Fruit fly (Drosophila melanogaster): ENCODE results near the gene Rab18.

Gene Rab18

DNA sequence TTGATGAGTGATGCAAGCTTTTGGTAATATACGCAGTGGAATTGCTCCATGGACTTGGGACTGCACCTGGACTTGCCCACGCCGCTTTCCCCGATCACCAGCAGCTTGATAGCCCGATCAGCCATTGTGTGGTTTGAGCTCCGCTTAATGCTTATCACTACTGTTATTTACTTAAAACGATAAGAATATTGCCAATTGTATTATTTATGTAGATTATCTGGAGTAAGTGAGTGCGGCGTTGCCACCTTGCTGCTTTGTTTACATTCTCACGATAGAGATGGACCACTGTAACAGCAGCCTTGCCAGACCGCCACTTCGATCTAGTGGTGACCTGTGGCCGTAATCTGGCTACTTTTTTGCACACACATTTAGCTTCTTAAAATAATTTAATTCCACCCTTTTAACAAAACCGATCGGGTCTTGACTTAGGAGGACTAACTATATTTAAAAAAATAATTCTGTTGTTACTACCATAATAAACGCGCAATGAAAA is at the start of gene Rab18:
Gene Rab18 (minus strand): TSS at position 276 of the 493 bp plus-strand sequence.
- TF ChIP-seq CG17801 (GFP tag; optimal IDR thresholded peaks at IDR 0.05; ENCODE audit: partially characterized antibody): no peak

DNA sequence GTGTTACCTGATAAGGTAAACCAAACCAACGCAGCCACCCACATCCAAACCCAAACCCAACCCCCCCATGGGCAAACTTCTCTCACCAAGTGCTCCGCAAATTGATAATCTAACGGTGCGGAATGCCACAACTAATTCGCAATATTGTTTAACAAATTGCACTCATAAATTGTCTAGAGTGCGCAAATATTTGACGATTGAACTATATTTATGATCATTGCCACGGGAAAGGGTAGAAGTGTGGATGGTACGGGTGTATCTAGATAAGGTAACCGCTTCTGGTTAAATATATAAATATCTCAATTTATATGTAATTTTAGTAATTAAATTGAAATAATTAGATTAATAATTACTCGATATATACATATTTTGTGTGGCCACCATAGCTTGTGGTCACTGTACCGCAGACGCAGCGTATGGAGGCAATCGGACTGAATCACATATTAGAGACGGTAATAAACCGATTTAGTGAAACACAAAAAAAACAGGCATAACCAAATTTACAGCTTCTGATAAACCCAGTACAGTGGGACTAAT is 46.9 kb upstream of the Rab18 start:
- peak; percentile 72 for TF ChIP-seq CG17801 (GFP tag; optimal IDR thresholded peaks at IDR 0.05; ENCODE audit: partially characterized antibody)

DNA sequence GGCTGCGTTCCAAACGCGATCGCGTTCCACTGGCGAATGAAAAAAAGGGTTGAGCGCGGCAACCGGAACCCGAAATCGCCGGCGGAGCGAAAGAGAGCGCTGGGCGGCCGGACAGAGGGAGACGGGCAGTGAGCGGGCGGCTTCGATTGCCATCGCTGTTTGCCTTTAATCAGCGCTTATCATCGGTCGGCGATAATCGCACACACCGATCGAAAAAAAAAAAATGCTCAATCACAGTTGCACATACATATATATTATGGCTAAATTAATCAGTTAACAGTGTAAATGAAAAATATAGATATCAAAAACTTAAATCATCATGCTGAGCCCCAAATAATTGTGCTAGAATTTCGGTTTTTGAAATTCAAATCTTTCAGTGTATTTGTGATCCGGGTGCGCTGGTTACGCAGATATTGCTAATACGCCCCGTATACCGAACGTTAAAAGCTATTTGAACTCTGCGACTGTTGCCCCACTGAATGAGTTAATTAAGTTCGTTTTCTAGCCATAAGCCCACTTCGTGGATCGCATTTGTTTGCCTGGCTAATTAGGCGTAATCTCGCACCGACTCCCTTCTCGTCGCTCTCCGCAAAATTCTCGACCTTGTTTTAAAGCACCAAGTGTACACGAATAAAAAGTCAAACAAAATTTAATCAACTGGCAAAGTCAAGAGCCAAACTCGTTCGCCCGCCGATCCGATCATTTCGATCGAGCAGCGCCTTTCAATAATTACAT is 46.3 kb upstream of the Rab18 start, which contains the start of gene CG33080:
Gene CG33080 (minus strand): TSS at position 38 of the 735 bp plus-strand sequence.
- no peak for TF ChIP-seq CG17801 (GFP tag; optimal IDR thresholded peaks at IDR 0.05; ENCODE audit: partially characterized antibody)

DNA sequence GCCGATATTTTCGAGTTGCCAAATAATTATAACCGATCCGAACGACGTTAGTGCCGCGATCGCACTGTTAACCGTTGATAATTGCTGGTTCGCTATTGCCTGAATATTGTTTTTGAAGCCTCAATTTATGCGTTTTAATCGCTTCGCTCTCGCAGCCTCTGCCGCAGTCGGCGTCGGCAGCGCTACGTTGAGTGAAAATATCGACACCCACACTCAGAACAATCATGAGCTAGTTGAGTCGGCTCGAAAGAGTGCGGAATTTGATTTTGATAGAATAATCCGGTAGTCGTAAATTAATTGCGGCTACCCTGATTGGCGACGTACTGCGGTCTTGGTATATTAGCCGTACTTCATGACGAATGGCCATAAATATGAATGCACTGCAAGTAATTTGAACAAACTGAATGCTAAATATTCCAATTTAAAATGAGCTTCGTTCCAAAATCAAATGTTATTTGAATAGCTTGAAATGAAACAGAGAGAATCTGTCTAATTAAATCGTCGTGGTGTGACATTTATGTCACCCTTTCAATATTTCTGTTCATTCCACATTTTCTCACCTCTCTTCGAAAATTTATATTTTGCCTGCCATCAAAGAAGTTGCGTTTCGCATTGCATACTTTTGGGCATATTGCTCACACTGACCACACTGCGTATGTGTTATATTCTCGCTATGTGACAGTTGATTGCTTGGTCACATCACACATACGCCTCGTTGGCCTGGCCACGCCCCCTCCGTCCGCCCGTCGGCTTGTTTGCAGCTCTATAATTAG is 44.0 kb upstream of the Rab18 start:
- no peak for TF ChIP-seq CG17801 (GFP tag; optimal IDR thresholded peaks at IDR 0.05; ENCODE audit: partially characterized antibody)

DNA sequence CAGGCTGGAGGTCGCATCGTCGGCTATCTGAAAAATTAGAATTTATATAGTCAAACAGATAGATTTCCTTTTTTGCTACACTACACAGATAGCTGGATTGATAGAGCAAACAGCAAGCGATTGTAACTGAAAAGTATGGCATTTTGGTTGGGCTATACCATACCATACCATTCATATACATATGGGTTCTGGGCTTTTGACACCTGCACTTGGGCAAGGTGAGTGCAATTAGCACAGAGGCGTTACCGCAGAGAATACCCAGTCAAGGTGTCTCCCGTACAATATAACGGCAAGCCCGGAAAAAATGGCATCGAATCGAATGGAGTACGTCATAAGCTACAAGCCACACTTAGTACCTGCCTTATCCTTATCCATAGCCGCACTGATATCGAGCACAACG is 43.2 kb upstream of the Rab18 start:
- TF ChIP-seq CG17801 (GFP tag; optimal IDR thresholded peaks at IDR 0.05; ENCODE audit: partially characterized antibody): no peak

DNA sequence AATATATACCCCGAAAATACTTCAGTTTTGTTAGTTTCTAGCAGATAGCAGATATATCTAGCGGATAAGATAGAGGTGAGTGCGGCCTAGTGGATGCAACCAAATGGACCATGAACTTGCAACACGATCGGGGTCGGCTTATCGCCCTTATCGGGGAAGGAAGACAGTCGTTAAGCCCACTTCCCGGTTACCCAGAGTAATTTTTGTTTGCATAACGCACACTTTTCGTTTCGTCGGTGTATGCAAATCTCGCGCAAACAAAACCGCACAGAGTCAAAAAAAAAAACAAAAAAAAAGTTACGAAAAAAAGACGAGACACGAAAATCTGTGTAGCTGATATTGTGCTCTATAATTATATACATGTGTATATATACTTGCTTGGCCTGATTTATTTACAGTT is 41.4 kb upstream of the Rab18 start:
- no peak for TF ChIP-seq CG17801 (GFP tag; optimal IDR thresholded peaks at IDR 0.05; ENCODE audit: partially characterized antibody)

DNA sequence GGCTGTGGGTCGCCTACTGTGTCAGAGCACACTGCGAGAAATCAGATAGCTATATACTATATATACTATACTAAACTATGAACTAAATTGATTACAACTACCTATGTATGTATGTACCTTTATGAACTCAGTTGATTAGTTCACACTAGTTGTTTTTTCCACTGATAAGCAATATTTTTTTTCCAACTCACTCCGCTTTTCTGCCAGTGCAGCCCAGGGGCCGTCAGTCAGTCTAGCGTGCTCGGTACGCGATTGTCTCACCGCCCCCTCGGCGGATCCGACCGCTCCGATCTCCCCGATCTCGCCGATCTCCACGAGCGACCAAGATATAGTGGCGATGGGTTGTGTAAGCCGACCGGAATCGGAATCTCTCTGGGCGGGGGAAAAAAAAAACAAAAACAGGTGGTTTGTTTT is 34.3 kb upstream of the Rab18 start:
- no peak for TF ChIP-seq CG17801 (GFP tag; optimal IDR thresholded peaks at IDR 0.05; ENCODE audit: partially characterized antibody)

DNA sequence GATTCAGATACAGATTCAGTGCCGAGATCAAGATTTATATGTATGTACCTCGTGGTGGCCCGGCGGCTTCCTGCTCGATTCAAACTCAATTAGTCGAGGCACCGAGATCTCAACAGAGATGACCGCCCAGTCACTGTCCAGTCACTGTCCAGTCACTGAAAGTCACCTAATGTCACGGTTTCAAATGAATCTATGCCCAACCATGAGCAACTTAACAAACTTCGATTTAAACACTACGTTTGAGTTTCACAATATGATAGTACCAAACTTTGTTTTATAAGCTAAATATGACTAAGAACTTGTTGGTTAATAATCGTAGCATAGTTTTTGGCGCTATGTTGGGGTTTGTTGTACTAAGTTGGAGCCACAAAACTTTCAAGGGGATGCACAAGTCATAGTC is 33.5 kb upstream of the Rab18 start:
- no peak for TF ChIP-seq CG17801 (GFP tag; optimal IDR thresholded peaks at IDR 0.05; ENCODE audit: partially characterized antibody)

DNA sequence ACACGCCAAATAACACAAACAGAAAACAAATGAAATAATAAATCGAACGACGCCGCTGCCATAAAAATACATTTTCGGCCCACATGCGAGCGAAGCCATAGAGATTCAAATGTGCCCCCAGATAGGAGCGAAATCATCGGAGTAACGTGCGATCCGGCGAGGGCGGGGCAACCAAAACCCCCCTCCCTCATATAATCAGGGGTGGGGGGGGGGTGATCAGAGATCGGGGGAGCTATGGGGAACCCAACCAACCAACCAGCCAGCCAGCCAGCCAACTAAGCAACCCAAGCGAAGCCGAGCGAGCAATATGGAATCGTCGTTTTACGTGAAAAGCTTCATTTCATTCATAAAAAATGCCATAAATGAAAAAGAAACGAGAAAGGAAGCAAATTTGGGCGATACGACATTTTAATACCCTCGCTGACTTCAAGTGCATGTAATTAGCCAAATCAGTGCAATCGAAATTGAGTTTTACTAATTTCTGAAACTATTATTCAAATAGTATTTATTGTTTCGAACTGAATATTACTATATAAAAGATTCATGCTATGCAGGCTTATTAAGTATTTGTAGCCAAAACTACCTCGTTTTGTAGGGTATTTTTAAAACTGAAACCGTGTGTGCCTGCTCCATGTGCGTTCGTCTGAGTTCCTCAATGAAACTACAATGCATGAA is 28.3 kb upstream of the Rab18 start:
- no peak for TF ChIP-seq CG17801 (GFP tag; optimal IDR thresholded peaks at IDR 0.05; ENCODE audit: partially characterized antibody)

DNA sequence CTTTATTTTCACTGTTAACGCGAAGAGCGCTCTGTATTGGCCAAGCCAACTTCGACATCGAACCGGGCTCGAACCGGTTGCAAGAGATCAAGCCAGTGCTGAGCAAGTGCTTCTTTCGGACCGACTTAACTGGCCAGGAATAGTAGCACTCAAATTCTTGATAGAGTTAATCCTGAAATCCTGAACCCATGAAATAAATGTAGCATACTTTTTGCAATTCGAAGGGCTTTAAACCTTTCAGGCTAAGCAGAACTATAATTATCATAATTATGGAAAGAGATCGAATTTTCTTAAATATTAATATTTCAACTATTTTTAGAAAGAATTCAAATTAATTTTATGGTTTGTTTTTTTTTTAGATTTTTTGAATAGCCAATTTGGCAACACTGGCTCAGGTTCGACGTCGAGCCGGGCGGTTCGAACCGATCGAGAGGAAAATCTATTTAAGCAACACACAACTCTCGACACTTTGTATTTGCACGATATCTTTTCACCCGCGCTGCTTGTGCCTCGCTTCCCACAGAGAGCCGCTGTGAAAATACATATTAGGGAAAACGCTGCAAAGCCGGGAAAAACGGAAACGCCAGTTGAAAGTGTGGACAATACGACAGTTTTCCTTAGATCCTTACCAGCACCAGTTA is 26.6 kb upstream of the Rab18 start, which contains the start of gene AdamTS-B:
Gene AdamTS-B (plus strand): TSS at position 471 of the 641 bp plus-strand sequence.
- peak; percentile 49 for TF ChIP-seq CG17801 (GFP tag; optimal IDR thresholded peaks at IDR 0.05; ENCODE audit: partially characterized antibody)

DNA sequence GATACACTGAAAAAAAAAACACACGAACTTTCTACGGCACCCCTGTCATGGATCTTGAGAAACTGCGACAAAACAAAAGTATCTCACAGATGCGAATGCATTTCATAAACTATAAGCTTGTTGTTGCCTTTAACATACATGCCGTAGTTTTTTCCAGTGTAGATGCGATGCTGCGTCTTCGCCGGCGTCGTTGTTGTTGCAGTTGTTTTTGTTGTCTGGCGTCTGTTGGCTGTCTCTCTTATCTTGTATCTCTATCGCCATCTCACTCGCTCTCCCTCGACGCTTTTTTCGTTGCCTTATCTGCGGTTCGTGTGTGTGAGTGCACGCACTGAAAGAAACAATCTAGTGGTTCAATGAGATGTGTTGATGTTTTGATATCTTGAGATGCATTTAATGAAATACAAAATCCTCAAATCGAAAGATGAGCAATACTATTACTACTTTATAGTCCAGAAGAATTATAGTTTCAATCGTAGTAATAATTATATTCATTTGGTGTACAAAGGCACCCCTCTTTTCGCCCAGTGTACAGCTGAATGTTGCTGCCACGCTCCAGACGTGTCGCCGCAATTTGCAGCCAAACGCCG is 24.9 kb upstream of the Rab18 start:
- no peak for TF ChIP-seq CG17801 (GFP tag; optimal IDR thresholded peaks at IDR 0.05; ENCODE audit: partially characterized antibody)

DNA sequence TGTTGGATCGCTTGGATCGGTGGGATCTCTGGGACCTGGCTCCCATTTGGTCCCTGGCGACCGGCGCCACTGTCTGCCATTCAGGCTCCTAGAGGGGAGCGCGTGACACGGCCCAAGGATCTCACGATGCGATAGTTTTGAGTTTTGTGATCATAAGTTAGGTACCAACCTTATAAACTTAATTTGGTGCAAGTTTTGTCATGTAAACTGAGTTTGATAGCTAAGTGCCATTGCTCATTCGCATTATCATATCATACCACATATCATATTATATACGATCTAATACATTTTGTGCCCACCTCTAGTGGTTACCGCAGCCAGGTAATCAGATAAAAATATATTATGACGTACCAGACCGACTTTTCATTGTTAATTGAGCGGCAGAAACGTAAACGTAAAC is 24.3 kb upstream of the Rab18 start:
- no peak for TF ChIP-seq CG17801 (GFP tag; optimal IDR thresholded peaks at IDR 0.05; ENCODE audit: partially characterized antibody)

DNA sequence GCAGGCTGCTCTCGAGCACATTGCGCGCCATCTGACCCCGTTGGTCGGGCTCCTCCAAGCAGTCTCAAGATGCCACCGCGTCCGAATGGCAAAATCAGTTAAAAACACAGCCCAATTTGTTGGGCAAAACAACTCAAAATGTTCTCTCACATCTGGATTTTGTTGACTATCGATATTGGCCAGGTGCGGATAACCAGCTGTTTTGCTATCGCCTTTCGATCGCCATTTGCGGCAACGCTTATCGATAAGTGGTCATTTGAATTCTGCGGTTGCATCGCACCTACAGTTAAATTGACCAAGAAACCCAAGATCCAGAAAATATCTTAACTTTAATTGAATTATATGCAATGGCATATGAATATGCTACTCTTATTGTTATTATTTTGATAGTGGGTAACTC is 23.4 kb upstream of the Rab18 start, which contains the start of gene CG3149:
Gene CG3149 (minus strand): TSS at position 171 of the 400 bp plus-strand sequence.
- TF ChIP-seq CG17801 (GFP tag; optimal IDR thresholded peaks at IDR 0.05; ENCODE audit: partially characterized antibody): peak; percentile 29

Data from ovary, adult (tissue).